Fruit fly (Drosophila melanogaster) S2 (cell line): ENCODE data around the gene ssx.

Source experiments
- CG8478 ChIP-seq: fragments of >200 bp; optimal IDR thresholded peaks from 2 replicates; lab custom pipeline; 2018
- CTCF ChIP-seq, 2 experiments: fragments of >200 bp; optimal IDR thresholded peaks; 2 replicates each; lab custom pipeline; 2018

DNA sequence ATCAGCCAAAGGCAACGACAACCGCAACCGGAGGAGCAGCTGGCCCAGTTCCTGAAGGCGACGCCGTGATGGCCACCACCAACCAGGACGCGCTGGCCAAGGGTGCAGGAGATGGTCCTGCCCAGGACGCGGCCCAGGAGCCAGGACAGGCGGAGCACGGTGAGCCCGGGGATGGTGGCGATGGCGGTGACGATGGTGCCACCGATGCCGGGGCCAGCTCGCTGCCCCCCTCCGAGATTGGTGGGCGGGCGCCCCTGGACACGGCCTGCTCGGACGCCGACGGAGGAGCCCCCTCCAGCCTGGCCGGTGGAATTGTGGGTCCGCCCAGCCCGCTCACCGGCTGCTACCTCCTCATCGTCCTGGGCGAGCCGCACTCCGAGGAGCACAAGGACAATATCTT is 43.9 kb downstream of the ssx start:
- TF ChIP-seq CTCF (optimal IDR thresholded peaks at IDR 0.05; lab: Kevin White, UChicago) (no peak), CG8478 (lab: Kevin White, UChicago) (no peak)
